Worm (Caenorhabditis elegans): Measurements from ENCODE around the gene C16A11.4.

DNA sequence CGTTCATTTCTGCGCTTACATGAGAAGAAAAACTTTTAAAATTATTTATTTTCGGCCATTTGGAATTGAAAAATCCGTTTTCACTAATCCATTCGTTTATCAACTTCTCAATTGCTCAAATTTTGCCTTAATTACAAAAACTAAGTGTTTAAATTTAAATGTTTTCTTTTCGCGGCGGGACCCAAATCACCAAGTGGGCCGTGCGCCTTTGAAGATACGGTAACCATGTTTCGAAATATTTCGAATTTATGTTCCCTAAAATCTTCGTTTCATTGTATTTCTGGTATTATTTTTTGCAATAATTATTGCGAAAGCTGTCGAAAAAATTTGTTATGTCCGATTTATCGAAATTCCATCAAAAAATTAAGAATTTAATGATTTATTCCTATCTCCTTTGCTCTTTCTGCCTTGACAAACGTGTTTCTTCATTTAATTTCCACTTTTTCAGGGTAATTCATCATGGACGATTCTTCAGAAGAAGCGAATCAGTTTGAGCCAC lies at the start of gene C16A11.4:
- no peak for TF ChIP-seq tra-4 (tag; optimal IDR thresholded peaks at IDR 0.05)
- TF ChIP-seq sea-1 (GFP tag; conservative IDR thresholded peaks at IDR 0.05), result no peak
- TF ChIP-seq ama-1 (optimal IDR thresholded peaks at IDR 0.05), result no peak
- no peak for TF ChIP-seq F13C5.2 (tag; optimal IDR thresholded peaks at IDR 0.05)
- no peak for TF ChIP-seq hnd-1 (tag; optimal IDR thresholded peaks at IDR 0.05)
- no peak for TF ChIP-seq tbx-11 (GFP tag; IDR thresholded peaks at IDR 0.05)
- TF ChIP-seq aly-1 (tag; optimal IDR thresholded peaks at IDR 0.05), result no peak
- TF ChIP-seq pes-1 (GFP tag; IDR thresholded peaks at IDR 0.05), result no peak
- no peak for TF ChIP-seq hmbx-1 (tag; optimal IDR thresholded peaks at IDR 0.05)
